Worm (Caenorhabditis elegans): ENCODE measurements around the gene scl-8.

Gene scl-8

ce11 chrIV:13042091-13042490 lies 29.5 kb upstream of the scl-8 start, which contains the start of gene amt-2:
TSS of gene amt-2 (plus strand) at chrIV:13042391.
- TF ChIP-seq nhr-77 (tag; optimal IDR thresholded peaks at IDR 0.05), result no peak
- TF ChIP-seq unc-62 (GFP tag; optimal IDR thresholded peaks at IDR 0.05), result no peak
- TF ChIP-seq mdl-1 (tag; optimal IDR thresholded peaks at IDR 0.05), result no peak
- TF ChIP-seq rnt-1 (tag; optimal IDR thresholded peaks at IDR 0.05), result no peak
- no peak for TF ChIP-seq pag-3 (tag; optimal IDR thresholded peaks at IDR 0.05; ENCODE audit: borderline replicate concordance, insufficient read depth)
- TF ChIP-seq skn-1 (tag; optimal IDR thresholded peaks at IDR 0.05), result no peak
- TF ChIP-seq lsy-2 (tag; optimal IDR thresholded peaks at IDR 0.05), result no peak
- TF ChIP-seq nhr-12 (tag; optimal IDR thresholded peaks at IDR 0.05), result no peak
- no peak for TF ChIP-seq dsc-1 (tag; optimal IDR thresholded peaks at IDR 0.05)
- TF ChIP-seq irx-1 (tag; optimal IDR thresholded peaks at IDR 0.05), result no peak
- TF ChIP-seq lin-14 (GFP tag; optimal IDR thresholded peaks at IDR 0.05), result no peak
- TF ChIP-seq nhr-84 (tag; optimal IDR thresholded peaks at IDR 0.05), result no peak
- no peak for TF ChIP-seq lin-39 (tag; optimal IDR thresholded peaks at IDR 0.05)
- TF ChIP-seq sptf-1 (tag; optimal IDR thresholded peaks at IDR 0.05), result no peak
- TF ChIP-seq efl-1 (optimal IDR thresholded peaks at IDR 0.05), result no peak
- TF ChIP-seq efl-1 (GFP tag; optimal IDR thresholded peaks at IDR 0.05 in 1 of 2), result no peak
- no peak for TF ChIP-seq snu-23 (GFP tag; optimal IDR thresholded peaks at IDR 0.05)
- TF ChIP-seq aha-1 (tag; optimal IDR thresholded peaks at IDR 0.05), result no peak
- no peak for TF ChIP-seq fkh-10 (GFP tag; optimal IDR thresholded peaks at IDR 0.05)
- no peak for TF ChIP-seq egl-13 (tag; optimal IDR thresholded peaks at IDR 0.05)
- no peak for TF ChIP-seq ceh-88 (GFP tag; IDR thresholded peaks at IDR 0.05)

ce11 chrIV:13044980-13045379 lies 26.6 kb upstream of the scl-8 start:
- TF ChIP-seq fos-1 (tag; optimal IDR thresholded peaks at IDR 0.05) (no peak), aha-1 (tag; optimal IDR thresholded peaks at IDR 0.05) (no peak), rnt-1 (tag; optimal IDR thresholded peaks at IDR 0.05) (no peak), efl-1 (optimal IDR thresholded peaks at IDR 0.05) (no peak), efl-1 (GFP tag; optimal IDR thresholded peaks at IDR 0.05 in 1 of 2) (no peak), nhr-12 (tag; optimal IDR thresholded peaks at IDR 0.05) (no peak), lin-13 (GFP tag; optimal IDR thresholded peaks at IDR 0.05) (no peak), mdl-1 (tag; optimal IDR thresholded peaks at IDR 0.05) (no peak), unc-98 (GFP tag; IDR thresholded peaks at IDR 0.05) (no peak), dpl-1 (GFP tag; optimal IDR thresholded peaks at IDR 0.05) (no peak)

- no peak for TF ChIP-seq elt-3 (tag; optimal IDR thresholded peaks at IDR 0.05)
- no peak for TF ChIP-seq mdl-1 (tag; optimal IDR thresholded peaks at IDR 0.05)
- TF ChIP-seq tlp-1 (tag; optimal IDR thresholded peaks at IDR 0.05), result no peak
- no peak for TF ChIP-seq sptf-1 (tag; optimal IDR thresholded peaks at IDR 0.05)
- TF ChIP-seq mep-1 (tag; optimal IDR thresholded peaks at IDR 0.05), result no peak
- TF ChIP-seq unc-86 (tag; optimal IDR thresholded peaks at IDR 0.05), result no peak
- no peak for TF ChIP-seq lin-13 (GFP tag; optimal IDR thresholded peaks at IDR 0.05)
- TF ChIP-seq fkh-10 (GFP tag; optimal IDR thresholded peaks at IDR 0.05), result no peak
- no peak for TF ChIP-seq unc-62 (GFP tag; optimal IDR thresholded peaks at IDR 0.05)
- TF ChIP-seq mab-9 (GFP tag; IDR thresholded peaks at IDR 0.05), result no peak
- no peak for TF ChIP-seq C04F5.9 (tag; optimal IDR thresholded peaks at IDR 0.05)
- no peak for TF ChIP-seq lin-39 (tag; optimal IDR thresholded peaks at IDR 0.05)
- TF ChIP-seq F16B12.6 (tag; optimal IDR thresholded peaks at IDR 0.05), result no peak
Observed at ce11 chrIV:13046848-13047247, 24.7 kb upstream of the scl-8 start, which contains the start of gene scl-9. TSS of gene scl-9 (plus strand) at chrIV:13047148.

ce11 chrIV:13048157-13048556 lies 23.4 kb upstream of the scl-8 start, which contains the start of gene scl-10:
TSS of gene scl-10 (plus strand) at chrIV:13048457.
- no peak for TF ChIP-seq nhr-20 (tag; optimal IDR thresholded peaks at IDR 0.05)
- no peak for TF ChIP-seq F16B12.6 (tag; optimal IDR thresholded peaks at IDR 0.05)
- TF ChIP-seq lin-15B (tag; optimal IDR thresholded peaks at IDR 0.05), result no peak

- TF ChIP-seq pax-3 (tag; optimal IDR thresholded peaks at IDR 0.05) (no peak), snu-23 (GFP tag; optimal IDR thresholded peaks at IDR 0.05) (no peak)
Observed at ce11 chrIV:13051073-13051472, 20.5 kb upstream of the scl-8 start, which contains the start of gene scl-11. TSS of gene scl-11 (plus strand) at chrIV:13051373.
